Worm (Caenorhabditis elegans): ENCODE data around the gene mel-11.

The mel-11 gene

ce11 chrII:9418065-9418567 lies 59.8 kb downstream of the mel-11 start, which contains the start of the genes M176.4 and M176.16:
Gene M176.4 (plus strand): TSS chrII:9418365.
Gene M176.16 (plus strand): TSS chrII:9418517.
- TF ChIP-seq scrt-1 (GFP tag; IDR thresholded peaks at IDR 0.05) = no peak
- no peak for TF ChIP-seq tbx-11 (GFP tag; IDR thresholded peaks at IDR 0.05)
- no peak for TF ChIP-seq B0310.2 (tag; optimal IDR thresholded peaks at IDR 0.05)
- TF ChIP-seq aly-1 (tag; optimal IDR thresholded peaks at IDR 0.05) = no peak
- TF ChIP-seq hmbx-1 (tag; optimal IDR thresholded peaks at IDR 0.05) = no peak
